Fruit fly (Drosophila melanogaster) whole organism, embryonic: ENCODE results near the gene unc-119.

Experiments used
- Abd-B ChIP-seq: fragments of 200-800 bp; sonication (Bioruptor generic); optimal IDR thresholded peaks from 2 replicates; lab custom pipeline; 2018; ENCODE audit warnings: missing biosample characterization, mild to moderate bottlenecking, missing genetic modification characterization, moderate library complexity
- Atf3 ChIP-seq: fragments of 200-800 bp; sonication (Bioruptor generic); optimal IDR thresholded peaks from 3 replicates; lab custom pipeline; 2016; ENCODE audit warnings: missing biosample characterization, missing genetic modification characterization
- CG10267 ChIP-seq: fragments of 200-800 bp; sonication (Bioruptor generic); optimal IDR thresholded peaks from 2 replicates; lab custom pipeline; 2018; ENCODE audit warnings: missing biosample characterization, mild to moderate bottlenecking, missing genetic modification characterization, moderate library complexity
- CG10959 ChIP-seq: fragments of 200-800 bp; sonication (Bioruptor generic); IDR thresholded peaks from 2 replicates; pipeline ENCODE4 v1.3.6; 2022; ENCODE audit warnings: missing biosample characterization, missing genetic modification characterization
- CG11560 ChIP-seq: fragments of 200-800 bp; sonication (Bioruptor generic); IDR thresholded peaks from 3 replicates; pipeline ENCODE4 v1.3.6; 2022; ENCODE audit warnings: missing biosample characterization, missing genetic modification characterization
- CG11696 ChIP-seq: fragments of 200-800 bp; sonication (Bioruptor generic); IDR thresholded peaks from 2 replicates; pipeline ENCODE4 v1.3.6; 2022; ENCODE audit warnings: missing biosample characterization, missing genetic modification characterization
- CG12104 ChIP-seq: fragments of 200-800 bp; sonication (Bioruptor generic); optimal IDR thresholded peaks from 3 replicates; lab custom pipeline; 2016; ENCODE audit warnings: missing biosample characterization, missing genetic modification characterization
- CG12155 ChIP-seq: fragments of 200-800 bp; sonication (Bioruptor generic); optimal IDR thresholded peaks from 3 replicates; lab custom pipeline; 2016; ENCODE audit warnings: missing biosample characterization, missing genetic modification characterization
- CG12744 ChIP-seq: fragments of 200-800 bp; sonication (Bioruptor generic); optimal IDR thresholded peaks from 2 replicates; lab custom pipeline; 2016; ENCODE audit warnings: missing biosample characterization, missing genetic modification characterization
- CG14860 ChIP-seq: fragments of 200-800 bp; sonication (Bioruptor generic); IDR thresholded peaks from 3 replicates; pipeline ENCODE4 v1.3.6; 2022; ENCODE audit warnings: missing biosample characterization, missing genetic modification characterization; ENCODE audit not compliant: partially characterized antibody
- CG1603 ChIP-seq: fragments of 200-800 bp; sonication (Bioruptor generic); optimal IDR thresholded peaks from 2 replicates; lab custom pipeline; 2019; ENCODE audit warnings: missing biosample characterization, mild to moderate bottlenecking, missing genetic modification characterization, moderate library complexity
- CG16813 ChIP-seq: fragments of 200-800 bp; sonication (Bioruptor generic); IDR thresholded peaks from 3 replicates; pipeline ENCODE4 v1.3.6; 2022; ENCODE audit warnings: missing biosample characterization, missing genetic modification characterization; ENCODE audit not compliant: partially characterized antibody
- CG17612 ChIP-seq: fragments of 200-800 bp; sonication (Bioruptor generic); IDR thresholded peaks from 2 replicates; pipeline ENCODE4 v1.3.6; 2022; ENCODE audit warnings: missing biosample characterization, missing genetic modification characterization
- CG18011 ChIP-seq: fragments of 200-800 bp; sonication (Bioruptor generic); optimal IDR thresholded peaks from 2 replicates; lab custom pipeline; 2017; ENCODE audit warnings: missing biosample characterization, missing genetic modification characterization, mild to moderate bottlenecking, moderate library complexity, missing genotype
- CG18262 ChIP-seq: fragments of 200-800 bp; optimal IDR thresholded peaks from 3 replicates; lab custom pipeline; 2019; ENCODE audit warnings: missing biosample characterization, mild to moderate bottlenecking, missing genetic modification characterization, moderate library complexity
- CG18476 ChIP-seq: fragments of 200-800 bp; sonication (Bioruptor generic); optimal IDR thresholded peaks from 2 replicates; lab custom pipeline; 2016; ENCODE audit warnings: missing biosample characterization, mild to moderate bottlenecking, missing genetic modification characterization
- CG18599 ChIP-seq: fragments of 200-800 bp; sonication (Bioruptor generic); optimal IDR thresholded peaks from 3 replicates; lab custom pipeline; 2017; ENCODE audit warnings: missing biosample characterization, missing genetic modification characterization, mild to moderate bottlenecking, moderate library complexity, missing genetic modification reagents
- CG2202 ChIP-seq: fragments of 200-800 bp; sonication (Bioruptor generic); optimal IDR thresholded peaks from 2 replicates; lab custom pipeline; 2018; ENCODE audit warnings: missing biosample characterization, mild to moderate bottlenecking, missing genetic modification characterization
- CG30020 ChIP-seq: fragments of 200-800 bp; optimal IDR thresholded peaks from 2 replicates; lab custom pipeline; 2019; ENCODE audit warnings: missing biosample characterization, mild to moderate bottlenecking, missing genetic modification characterization, moderate library complexity
- CG30403 ChIP-seq: fragments of 200-800 bp; sonication (Bioruptor generic); optimal IDR thresholded peaks from 3 replicates; lab custom pipeline; 2016; ENCODE audit warnings: missing biosample characterization, missing genetic modification characterization
- CG33213 ChIP-seq: fragments of 200-800 bp; sonication (Bioruptor generic); optimal IDR thresholded peaks from 3 replicates; lab custom pipeline; 2016; ENCODE audit warnings: missing biosample characterization, missing genetic modification characterization
- CG7745 ChIP-seq: fragments of 200-800 bp; sonication (Bioruptor generic); optimal IDR thresholded peaks from 2 replicates; lab custom pipeline; 2018; ENCODE audit warnings: missing biosample characterization, mild to moderate bottlenecking, missing genetic modification characterization, moderate library complexity
- CG8944 ChIP-seq: fragments of 200-800 bp; sonication (Bioruptor generic); optimal IDR thresholded peaks from 3 replicates; lab custom pipeline; 2016; ENCODE audit warnings: missing biosample characterization, missing genetic modification characterization
- CG9876 ChIP-seq: fragments of 200-800 bp; sonication (Bioruptor generic); optimal IDR thresholded peaks from 2 replicates; lab custom pipeline; 2016; ENCODE audit warnings: missing biosample characterization, missing genetic modification characterization
- Chrac-16 ChIP-seq: fragments of 200-800 bp; sonication (Bioruptor generic); optimal IDR thresholded peaks from 3 replicates; lab custom pipeline; 2016; ENCODE audit warnings: missing biosample characterization, missing genetic modification characterization
- Dbx ChIP-seq: fragments of 200-800 bp; sonication (Bioruptor generic); IDR thresholded peaks from 3 replicates; pipeline ENCODE4 v1.3.6; 2022; ENCODE audit warnings: missing biosample characterization, missing genetic modification characterization
- Deaf1 ChIP-seq: fragments of 200-800 bp; optimal IDR thresholded peaks from 3 replicates; lab custom pipeline; 2019; ENCODE audit warnings: missing biosample characterization, mild to moderate bottlenecking, missing genetic modification characterization, moderate library complexity
- E2f2 ChIP-seq: fragments of 200-800 bp; sonication (Bioruptor generic); IDR thresholded peaks from 2 replicates; pipeline ENCODE4 v1.3.6; 2022; ENCODE audit warnings: missing biosample characterization, missing genetic modification characterization
- GATAe ChIP-seq: fragments of 200-800 bp; sonication (Bioruptor generic); conservative IDR thresholded peaks from 2 replicates; pipeline ENCODE4 v1.3.6; 2022; ENCODE audit warnings: missing biosample characterization, missing genetic modification characterization
- MBD-R2 ChIP-seq: fragments of 200-800 bp; sonication (Bioruptor generic); IDR thresholded peaks from 2 replicates; pipeline ENCODE4 v1.3.6; 2022; ENCODE audit warnings: missing biosample characterization, missing genetic modification characterization
- Nf-YA ChIP-seq: fragments of 200-800 bp; sonication (Bioruptor generic); IDR thresholded peaks from 2 replicates; pipeline ENCODE4 v1.3.6; 2022; ENCODE audit warnings: missing biosample characterization, missing genetic modification characterization
- Rfx ChIP-seq: fragments of 200-800 bp; sonication (Bioruptor generic); IDR thresholded peaks from 2 replicates; pipeline ENCODE4 v1.3.6; 2022; ENCODE audit warnings: missing biosample characterization, missing genetic modification characterization
- Six4 ChIP-seq: fragments of 200-800 bp; sonication (Bioruptor generic); optimal IDR thresholded peaks from 2 replicates; lab custom pipeline; 2016; ENCODE audit warnings: missing biosample characterization, missing genetic modification characterization
- Ssrp ChIP-seq: fragments of 200-800 bp; sonication (Bioruptor generic); optimal IDR thresholded peaks from 2 replicates; lab custom pipeline; 2018; ENCODE audit warnings: missing biosample characterization, mild to moderate bottlenecking, missing genetic modification characterization, moderate library complexity
- amos ChIP-seq: fragments of 200-800 bp; sonication (Bioruptor generic); IDR thresholded peaks from 2 replicates; pipeline ENCODE4 v1.3.6; 2022; ENCODE audit warnings: missing biosample characterization, missing genetic modification characterization; ENCODE audit not compliant: partially characterized antibody
- cad ChIP-seq: fragments of >200 bp; optimal IDR thresholded peaks from 2 replicates; lab custom pipeline; 2017; ENCODE audit warnings: missing biosample characterization, missing genetic modification characterization
- dmrt99B ChIP-seq: fragments of 200-800 bp; sonication (Bioruptor generic); optimal IDR thresholded peaks from 2 replicates; lab custom pipeline; 2018; ENCODE audit warnings: missing biosample characterization, mild to moderate bottlenecking, missing genetic modification characterization, moderate library complexity
- dpn ChIP-seq, 2 experiments: fragments of 200-800 bp; sonication (Bioruptor generic); optimal IDR thresholded peaks; 3 replicates each; lab custom pipeline; 2016; ENCODE audit warnings: missing biosample characterization in 2 of 2, missing genetic modification characterization in 2 of 2
- exex ChIP-seq: fragments of 200-800 bp; sonication (Bioruptor generic); optimal IDR thresholded peaks from 4 replicates; lab custom pipeline; 2018; ENCODE audit warnings: missing biosample characterization, mild to moderate bottlenecking, missing genetic modification characterization, moderate library complexity
- gro ChIP-seq: fragments of 200-800 bp; sonication (Bioruptor generic); optimal IDR thresholded peaks from 2 replicates; lab custom pipeline; 2016; ENCODE audit warnings: missing biosample characterization, missing genetic modification characterization
- lab ChIP-seq: fragments of 200-800 bp; sonication (Bioruptor generic); optimal IDR thresholded peaks from 3 replicates; lab custom pipeline; 2017; ENCODE audit warnings: missing biosample characterization, missing genetic modification characterization, mild to moderate bottlenecking, moderate library complexity, missing genetic modification reagents
- onecut ChIP-seq: fragments of 200-800 bp; sonication (Bioruptor generic); IDR thresholded peaks from 2 replicates; pipeline ENCODE4 v1.3.6; 2022; ENCODE audit warnings: missing biosample characterization, missing genetic modification characterization
- pita ChIP-seq: fragments of 200-800 bp; sonication (Bioruptor generic); optimal IDR thresholded peaks from 2 replicates; lab custom pipeline; 2017; ENCODE audit warnings: missing biosample characterization, mild to moderate bottlenecking, missing genetic modification characterization
- pnt ChIP-seq: fragments of 200-800 bp; sonication (Bioruptor generic); optimal IDR thresholded peaks from 3 replicates; lab custom pipeline; 2016; ENCODE audit warnings: missing biosample characterization, missing genetic modification characterization
- prd ChIP-seq, 3 experiments: fragments of >200 bp in 2 of 3; fragments of 200-800 bp in 1 of 3; sonication (Bioruptor generic) in 1 of 3; optimal IDR thresholded peaks in 2 of 3; IDR thresholded peaks in 1 of 3; 2 replicates in 2 of 3; 3 replicates in 1 of 3; pipeline versions ENCODE4 v1.3.6 to Lab custom; 2017 to 2022; ENCODE audit warnings: missing biosample characterization in 1 of 3, missing genetic modification characterization in 1 of 3
- psq ChIP-seq: fragments of 200-800 bp; sonication (Bioruptor generic); optimal IDR thresholded peaks from 2 replicates; lab custom pipeline; 2017; ENCODE audit warnings: missing biosample characterization, missing genetic modification characterization
- pzg ChIP-seq: fragments of 200-800 bp; sonication (Bioruptor generic); optimal IDR thresholded peaks from 3 replicates; lab custom pipeline; 2018; ENCODE audit warnings: missing biosample characterization, mild to moderate bottlenecking, missing genetic modification characterization, moderate library complexity
- sd ChIP-seq: fragments of 200-800 bp; sonication (Bioruptor generic); optimal IDR thresholded peaks from 3 replicates; lab custom pipeline; 2018; ENCODE audit warnings: missing biosample characterization, mild to moderate bottlenecking, missing genetic modification characterization, moderate library complexity
- sens ChIP-seq: fragments of 200-800 bp; sonication (Bioruptor generic); peaks from one replicate; lab custom pipeline; 2016; ENCODE audit warnings: missing biosample characterization, missing genetic modification characterization
- yki ChIP-seq: fragments of >200 bp; optimal IDR thresholded peaks from 3 replicates; lab custom pipeline; 2018

unc-119 gene

dm6 chrX:7307478-7308200, 16.5 kb upstream of the unc-119 start, which contains the start of gene brk (continued):
- TF ChIP-seq CG12104 (GFP tag; lab: Kevin White, UChicago) (no peak), lab (no peak), CG9876 (GFP tag; lab: Kevin White, UChicago) (no peak), pita (GFP tag; lab: Kevin White, UChicago) (no peak), yki (lab: Kevin White, UChicago) (peak; percentile 88), CG16813 (no peak), prd (optimal IDR thresholded peaks at IDR 0.05; lab: Kevin White, UChicago) (no peak), prd (GFP tag; IDR thresholded peaks at IDR 0.05; lab: Robert Waterston, UW) (no peak), CG11560 (tag; lab: Robert Waterston, UW) (no peak), CG12744 (no peak), dmrt99B (tag; lab: Kevin White, UChicago) (no peak), Dbx (GFP tag; lab: Robert Waterston, UW) (no peak; the same call in 2 of the 3 replicates), CG18599 (no peak), Chrac-16 (no peak), Nf-YA (GFP tag; lab: Robert Waterston, UW) (no peak), CG33213 (no peak), Deaf1 (peak; percentile 83), sens (GFP tag; lab: Kevin White, UChicago) (peak; percentile 91), CG7745 (tag; lab: Kevin White, UChicago) (no peak), pnt (no peak), cad (GFP tag; lab: Kevin White, UChicago) (no peak), CG17612 (GFP tag; lab: Robert Waterston, UW) (no peak), CG11696 (GFP tag; lab: Robert Waterston, UW) (no peak), CG10959 (GFP tag; lab: Robert Waterston, UW) (no peak), CG18011 (GFP tag; lab: Kevin White, UChicago) (no peak), psq (no peak), CG18262 (no peak), CG14860 (GFP tag; lab: Robert Waterston, UW) (no peak), CG12155 (GFP tag; lab: Kevin White, UChicago) (no peak), exex (tag; lab: Kevin White, UChicago) (no peak), Rfx (no peak; the same call in 1 of the 2 replicates), CG10267 (tag; lab: Kevin White, UChicago) (no peak), CG18476 (GFP tag; lab: Kevin White, UChicago) (no peak), MBD-R2 (no peak), pzg (no peak), Six4 (no peak), gro (GFP tag; lab: Kevin White, UChicago) (peak; percentile 41), Ssrp (tag; lab: Kevin White, UChicago) (no peak), onecut (GFP tag; lab: Robert Waterston, UW) (no peak), E2f2 (GFP tag; lab: Robert Waterston, UW) (no peak), CG1603 (tag; lab: Kevin White, UChicago) (no peak), CG2202 (tag; lab: Kevin White, UChicago) (no peak), GATAe (GFP tag; lab: Robert Waterston, UW) (no peak), amos (no peak), CG30403 (GFP tag; lab: Kevin White, UChicago) (no peak), sd (tag; lab: Kevin White, UChicago) (peak; percentile 75), Abd-B (GFP tag; lab: Kevin White, UChicago) (no peak), CG30020 (tag; lab: Kevin White, UChicago) (no peak), dpn (GFP tag; optimal IDR thresholded peaks at IDR 0.05; lab: Kevin White, UChicago) (no peak), CG8944 (GFP tag; lab: Kevin White, UChicago) (no peak), Atf3 (GFP tag; lab: Kevin White, UChicago) (no peak)
